Fruit fly (Drosophila melanogaster) whole organism, embryonic: ENCODE results near the gene CG33641.

Experiments used
- CG10654 ChIP-seq: fragments of 200-800 bp; sonication (Bioruptor generic); optimal IDR thresholded peaks from 2 replicates; lab custom pipeline; 2016; ENCODE audit warnings: missing biosample characterization, missing genetic modification characterization
- CG12155 ChIP-seq: fragments of 200-800 bp; sonication (Bioruptor generic); optimal IDR thresholded peaks from 3 replicates; lab custom pipeline; 2016; ENCODE audit warnings: missing biosample characterization, missing genetic modification characterization
- CG13894 ChIP-seq: fragments of 200-800 bp; sonication (Bioruptor generic); optimal IDR thresholded peaks from 3 replicates; lab custom pipeline; 2018; ENCODE audit warnings: missing biosample characterization, mild to moderate bottlenecking, missing genetic modification characterization, moderate library complexity
- CG14050 ChIP-seq: fragments of 200-800 bp; sonication (Bioruptor generic); IDR thresholded peaks from 3 replicates; pipeline ENCODE4 v1.3.6; 2022; ENCODE audit warnings: missing biosample characterization, missing genetic modification characterization
- CG15696 ChIP-seq: fragments of 200-800 bp; sonication (Bioruptor generic); optimal IDR thresholded peaks from 2 replicates; lab custom pipeline; 2019; ENCODE audit warnings: missing biosample characterization, mild to moderate bottlenecking, missing genetic modification characterization, moderate library complexity
- CG16863 ChIP-seq: fragments of 200-800 bp; sonication (Bioruptor generic); optimal IDR thresholded peaks from 3 replicates; lab custom pipeline; 2016; ENCODE audit warnings: missing biosample characterization, missing genetic modification characterization
- CG17612 ChIP-seq: fragments of 200-800 bp; sonication (Bioruptor generic); IDR thresholded peaks from 2 replicates; pipeline ENCODE4 v1.3.6; 2022; ENCODE audit warnings: missing biosample characterization, missing genetic modification characterization
- CG18764 ChIP-seq: fragments of 200-800 bp; sonication (Bioruptor generic); optimal IDR thresholded peaks from 3 replicates; lab custom pipeline; 2016; ENCODE audit warnings: missing biosample characterization, missing genetic modification characterization
- CG2875 ChIP-seq: fragments of 200-800 bp; sonication (Bioruptor generic); optimal IDR thresholded peaks from 2 replicates; lab custom pipeline; 2017; ENCODE audit warnings: missing biosample characterization, mild to moderate bottlenecking, missing genetic modification characterization, missing genetic modification reagents
- CG30403 ChIP-seq: fragments of 200-800 bp; sonication (Bioruptor generic); optimal IDR thresholded peaks from 3 replicates; lab custom pipeline; 2016; ENCODE audit warnings: missing biosample characterization, missing genetic modification characterization
- CG3407 ChIP-seq: fragments of 200-800 bp; sonication (Bioruptor generic); optimal IDR thresholded peaks from 2 replicates; lab custom pipeline; 2018; ENCODE audit warnings: missing biosample characterization, mild to moderate bottlenecking, missing genetic modification characterization
- CG42726 ChIP-seq: fragments of 200-800 bp; sonication (Bioruptor generic); IDR thresholded peaks from 2 replicates; pipeline ENCODE4 v1.3.6; 2022; ENCODE audit warnings: missing biosample characterization, missing genetic modification characterization; ENCODE audit not compliant: partially characterized antibody
- CG4328 ChIP-seq: fragments of 200-800 bp; sonication (Bioruptor generic); optimal IDR thresholded peaks from 3 replicates; lab custom pipeline; 2017; ENCODE audit warnings: missing biosample characterization, missing genetic modification reagents, missing genetic modification characterization
- CG6813 ChIP-seq: fragments of 200-800 bp; sonication (Bioruptor generic); optimal IDR thresholded peaks from 2 replicates; lab custom pipeline; 2017; ENCODE audit warnings: missing biosample characterization, missing genetic modification characterization, mild to moderate bottlenecking, moderate library complexity, missing genetic modification reagents
- CG6854 ChIP-seq: fragments of 200-800 bp; sonication (Bioruptor generic); optimal IDR thresholded peaks from 3 replicates; lab custom pipeline; 2017; ENCODE audit warnings: missing biosample characterization, mild to moderate bottlenecking, missing genetic modification characterization
- CG7357 ChIP-seq: fragments of 200-800 bp; sonication (Bioruptor generic); IDR thresholded peaks from 3 replicates; pipeline ENCODE4 v1.3.6; 2022; ENCODE audit warnings: missing biosample characterization, missing genetic modification characterization
- CG9932 ChIP-seq: fragments of 200-800 bp; sonication (Bioruptor generic); IDR thresholded peaks from 2 replicates; pipeline ENCODE4 v1.3.6; 2022; ENCODE audit warnings: missing biosample characterization, missing genetic modification characterization
- D19B ChIP-seq: fragments of 200-800 bp; sonication (Bioruptor generic); optimal IDR thresholded peaks from 2 replicates; lab custom pipeline; 2017; ENCODE audit warnings: missing biosample characterization, mild to moderate bottlenecking, missing genetic modification characterization
- Deaf1 ChIP-seq: fragments of 200-800 bp; optimal IDR thresholded peaks from 3 replicates; lab custom pipeline; 2019; ENCODE audit warnings: missing biosample characterization, mild to moderate bottlenecking, missing genetic modification characterization, moderate library complexity
- Dref ChIP-seq: fragments of 200-800 bp; sonication (Bioruptor generic); IDR thresholded peaks from 2 replicates; pipeline ENCODE4 v1.3.6; 2022; ENCODE audit warnings: missing biosample characterization, missing genetic modification characterization
- E2f2 ChIP-seq: fragments of 200-800 bp; sonication (Bioruptor generic); IDR thresholded peaks from 2 replicates; pipeline ENCODE4 v1.3.6; 2022; ENCODE audit warnings: missing biosample characterization, missing genetic modification characterization
- HHEX ChIP-seq: fragments of 200-800 bp; sonication (Bioruptor generic); optimal IDR thresholded peaks from 3 replicates; lab custom pipeline; 2017; ENCODE audit warnings: missing biosample characterization, mild to moderate bottlenecking, missing genetic modification characterization, missing genetic modification reagents
- Hey ChIP-seq: fragments of 200-800 bp; sonication (Bioruptor generic); optimal IDR thresholded peaks from 3 replicates; lab custom pipeline; 2018; ENCODE audit warnings: missing biosample characterization, mild to moderate bottlenecking, missing genetic modification characterization
- Lhr ChIP-seq: fragments of 200-800 bp; sonication (Bioruptor generic); optimal IDR thresholded peaks from 3 replicates; lab custom pipeline; 2017; ENCODE audit warnings: mild to moderate bottlenecking, missing biosample characterization, missing genetic modification reagents, missing genetic modification characterization
- Oaz ChIP-seq: fragments of 200-800 bp; sonication (Bioruptor generic); IDR thresholded peaks from 2 replicates; pipeline ENCODE4 v1.3.6; 2022; ENCODE audit warnings: missing biosample characterization, missing genetic modification characterization
- Sry-β ChIP-seq: fragments of 200-800 bp; sonication (Bioruptor generic); optimal IDR thresholded peaks from 2 replicates; lab custom pipeline; 2018; ENCODE audit warnings: missing biosample characterization, mild to moderate bottlenecking, missing genetic modification characterization, moderate library complexity
- bowl ChIP-seq: fragments of 200-800 bp; sonication (Bioruptor generic); IDR thresholded peaks from 2 replicates; pipeline ENCODE4 v1.3.6; 2022; ENCODE audit warnings: missing biosample characterization, missing genetic modification characterization
- chinmo ChIP-seq: fragments of 200-800 bp; sonication (Bioruptor generic); IDR thresholded peaks from 4 replicates; pipeline ENCODE4 v1.3.6; 2022; ENCODE audit warnings: missing biosample characterization, missing genetic modification characterization; ENCODE audit not compliant: partially characterized antibody
- dimm ChIP-seq: fragments of 200-800 bp; sonication (Bioruptor generic); IDR thresholded peaks from 2 replicates; pipeline ENCODE4 v1.3.6; 2022; ENCODE audit warnings: missing biosample characterization, missing genetic modification characterization
- fd64A ChIP-seq: fragments of 200-800 bp; sonication (Bioruptor generic); optimal IDR thresholded peaks from 3 replicates; lab custom pipeline; 2018; ENCODE audit warnings: missing biosample characterization, mild to moderate bottlenecking, missing genetic modification characterization
- gcm ChIP-seq: fragments of 200-800 bp; sonication (Bioruptor generic); optimal IDR thresholded peaks from 2 replicates; lab custom pipeline; 2019; ENCODE audit warnings: missing biosample characterization, mild to moderate bottlenecking, missing genetic modification characterization, moderate library complexity
- gro ChIP-seq: fragments of 200-800 bp; sonication (Bioruptor generic); optimal IDR thresholded peaks from 2 replicates; lab custom pipeline; 2016; ENCODE audit warnings: missing biosample characterization, missing genetic modification characterization
- insv ChIP-seq, 2 experiments: fragments of 200-800 bp; sonication (Bioruptor generic); optimal IDR thresholded peaks; 3 replicates each; lab custom pipeline; 2016 to 2018; ENCODE audit warnings: missing biosample characterization in 2 of 2, missing genetic modification characterization in 2 of 2
- lilli ChIP-seq: fragments of 200-800 bp; sonication (Bioruptor generic); optimal IDR thresholded peaks from 3 replicates; lab custom pipeline; 2016; ENCODE audit warnings: missing biosample characterization, missing genetic modification characterization
- lola ChIP-seq, 3 experiments: fragments of >200 bp in 2 of 3; fragments of 200-800 bp in 1 of 3; sonication (Bioruptor generic) in 1 of 3; optimal IDR thresholded peaks; 2 replicates each; lab custom pipeline; 2017 to 2019; ENCODE audit warnings: missing biosample characterization in 3 of 3, missing genetic modification characterization in 3 of 3, mild to moderate bottlenecking in 1 of 3, moderate library complexity in 1 of 3
- onecut ChIP-seq: fragments of 200-800 bp; sonication (Bioruptor generic); IDR thresholded peaks from 2 replicates; pipeline ENCODE4 v1.3.6; 2022; ENCODE audit warnings: missing biosample characterization, missing genetic modification characterization
- pum ChIP-seq: fragments of 200-800 bp; sonication (Bioruptor generic); optimal IDR thresholded peaks from 2 replicates; lab custom pipeline; 2016; ENCODE audit warnings: missing biosample characterization, missing genetic modification characterization
- shn ChIP-seq: fragments of 200-800 bp; sonication (Bioruptor generic); optimal IDR thresholded peaks from 3 replicates; lab custom pipeline; 2016; ENCODE audit warnings: missing biosample characterization, missing genetic modification characterization
- ssp ChIP-seq: fragments of 200-800 bp; sonication (Bioruptor generic); IDR thresholded peaks from 2 replicates; pipeline ENCODE4 v1.3.6; 2022; ENCODE audit warnings: missing biosample characterization, missing genetic modification characterization
- tap ChIP-seq: fragments of 200-800 bp; optimal IDR thresholded peaks from 3 replicates; lab custom pipeline; 2019; ENCODE audit warnings: missing biosample characterization, mild to moderate bottlenecking, missing genetic modification characterization, moderate library complexity
- tio ChIP-seq: fragments of 200-800 bp; sonication (Bioruptor generic); optimal IDR thresholded peaks from 2 replicates; lab custom pipeline; 2017; ENCODE audit warnings: missing biosample characterization, missing genetic modification characterization, inconsistent platforms
- tll ChIP-seq, 2 experiments: fragments of 200-800 bp in 1 of 2; fragments of >200 bp in 1 of 2; sonication (Bioruptor generic) in 1 of 2; optimal IDR thresholded peaks; 2 replicates each; lab custom pipeline; 2017 to 2019; ENCODE audit warnings: missing biosample characterization in 2 of 2, missing genetic modification characterization in 2 of 2, mild to moderate bottlenecking in 1 of 2, moderate library complexity in 1 of 2
- trem ChIP-seq: fragments of 200-800 bp; optimal IDR thresholded peaks from 3 replicates; lab custom pipeline; 2019; ENCODE audit warnings: missing biosample characterization, mild to moderate bottlenecking, missing genetic modification characterization, moderate library complexity
- wor ChIP-seq: fragments of 200-800 bp; sonication (Bioruptor generic); IDR thresholded peaks from 2 replicates; pipeline ENCODE4 v1.3.6; 2022; ENCODE audit warnings: missing biosample characterization, missing genetic modification characterization
- zen2 ChIP-seq: fragments of 200-800 bp; sonication (Bioruptor generic); IDR thresholded peaks from 3 replicates; pipeline ENCODE4 v1.3.6; 2022; ENCODE audit warnings: missing biosample characterization, missing genetic modification characterization; ENCODE audit not compliant: partially characterized antibody

Gene CG33641

DNA sequence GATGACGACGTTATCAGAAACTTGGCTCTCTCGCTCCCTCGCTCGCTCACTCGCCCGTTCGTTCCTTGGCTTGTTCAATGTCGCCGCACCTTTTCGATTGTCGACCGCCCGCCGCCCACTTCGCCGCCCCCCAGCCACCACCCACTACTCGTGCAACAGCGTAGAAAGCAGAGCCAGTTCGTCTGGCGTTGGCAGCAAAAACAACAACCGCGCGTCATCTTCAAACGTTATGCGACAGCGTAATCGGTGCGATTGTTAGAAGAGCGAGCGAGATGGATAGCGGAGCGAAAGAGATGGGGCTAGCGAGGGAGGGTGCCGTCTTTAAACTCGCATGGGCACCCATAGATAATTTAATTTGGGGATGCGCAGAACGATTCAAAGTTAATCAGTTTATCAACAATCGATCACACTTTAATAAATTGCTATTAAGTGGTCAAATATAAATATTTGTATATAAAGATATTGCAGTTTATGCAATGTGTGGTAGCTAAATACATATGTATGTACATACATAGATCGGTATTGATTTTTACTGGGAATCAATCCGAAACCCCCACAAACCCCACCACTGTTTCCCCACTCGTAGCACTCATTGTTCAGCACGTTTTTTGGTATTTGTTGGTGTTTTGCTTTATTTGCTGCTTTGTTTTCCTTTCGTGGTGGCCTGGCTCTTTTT lies 14.4 kb upstream of the CG33641 start (continued):
- TF ChIP-seq CG6813 (peak; percentile 4), bowl (GFP tag; lab: Robert Waterston, UW) (no peak), CG15696 (no peak), D19B (GFP tag; lab: Kevin White, UChicago) (peak; percentile 50), CG16863 (GFP tag; lab: Kevin White, UChicago) (no peak), lilli (peak; percentile 63), CG2875 (GFP tag; lab: Kevin White, UChicago) (peak; percentile 34), lola (GFP tag; optimal IDR thresholded peaks at IDR 0.05; lab: Kevin White, UChicago) (peak in 1 of 3 experiments; percentile 26), Lhr (GFP tag; lab: Kevin White, UChicago) (peak; percentile 5), tap (tag; lab: Kevin White, UChicago) (peak; percentile 18), CG10654 (GFP tag; lab: Kevin White, UChicago) (peak; percentile 34), wor (GFP tag; lab: Robert Waterston, UW) (peak; percentile 53), E2f2 (peak; percentile 45; the same call in 1 of the 2 replicates), CG12155 (GFP tag; lab: Kevin White, UChicago) (peak; percentile 14), Hey (tag; lab: Kevin White, UChicago) (no peak), Sry-β (no peak), CG42726 (GFP tag; lab: Robert Waterston, UW) (no peak), tll (GFP tag; optimal IDR thresholded peaks at IDR 0.05; lab: Kevin White, UChicago) (no peak), CG17612 (GFP tag; lab: Robert Waterston, UW) (0 out of 2 replicates have a peak, but pooled peaks have one; percentile 18), CG30403 (peak; percentile 73), CG4328 (GFP tag; lab: Kevin White, UChicago) (peak; percentile 54), onecut (GFP tag; lab: Robert Waterston, UW) (peak; percentile 37), Dref (GFP tag; lab: Robert Waterston, UW) (no peak), CG14050 (GFP tag; lab: Robert Waterston, UW) (no peak), CG18764 (GFP tag; lab: Kevin White, UChicago) (no peak), HHEX (GFP tag; lab: Kevin White, UChicago) (no peak), CG13894 (tag; lab: Kevin White, UChicago) (no peak), CG3407 (GFP tag; lab: Kevin White, UChicago) (no peak), ssp (peak; percentile 38; the same call in 1 of the 2 replicates), Deaf1 (tag; lab: Kevin White, UChicago) (peak; percentile 73), tio (GFP tag; lab: Kevin White, UChicago) (peak; percentile 52), trem (tag; lab: Kevin White, UChicago) (no peak), CG9932 (GFP tag; lab: Robert Waterston, UW) (peak; percentile 66), chinmo (GFP tag; lab: Robert Waterston, UW) (peak; percentile 99), insv (GFP tag; optimal IDR thresholded peaks at IDR 0.05; lab: Kevin White, UChicago) (no peak), gro (GFP tag; lab: Kevin White, UChicago) (no peak), gcm (peak; percentile 0), shn (GFP tag; lab: Kevin White, UChicago) (no peak), Oaz (no peak), fd64A (GFP tag; lab: Kevin White, UChicago) (no peak), CG6854 (GFP tag; lab: Kevin White, UChicago) (peak; percentile 62), zen2 (GFP tag; lab: Robert Waterston, UW) (no peak), dimm (no peak), CG7357 (GFP tag; lab: Robert Waterston, UW) (peak; percentile 50; the same call in 1 of the 3 replicates), pum (GFP tag; lab: Kevin White, UChicago) (no peak)
- TF ChIP-seq, all 482 proteins: peak for 233
